Fruit fly (Drosophila melanogaster) whole organism, wandering third instar larva: Measurements from ENCODE around the gene GIIIspla2.

Source experiments
- Myc ChIP-seq: fragments of >200 bp; optimal IDR thresholded peaks from 2 replicates; lab custom pipeline; 2017
- h ChIP-seq: fragments of 200-800 bp; sonication (Bioruptor generic); optimal IDR thresholded peaks from 3 replicates; lab custom pipeline; 2016; ENCODE audit warnings: missing biosample characterization, mild to moderate bottlenecking, missing genetic modification characterization

DNA sequence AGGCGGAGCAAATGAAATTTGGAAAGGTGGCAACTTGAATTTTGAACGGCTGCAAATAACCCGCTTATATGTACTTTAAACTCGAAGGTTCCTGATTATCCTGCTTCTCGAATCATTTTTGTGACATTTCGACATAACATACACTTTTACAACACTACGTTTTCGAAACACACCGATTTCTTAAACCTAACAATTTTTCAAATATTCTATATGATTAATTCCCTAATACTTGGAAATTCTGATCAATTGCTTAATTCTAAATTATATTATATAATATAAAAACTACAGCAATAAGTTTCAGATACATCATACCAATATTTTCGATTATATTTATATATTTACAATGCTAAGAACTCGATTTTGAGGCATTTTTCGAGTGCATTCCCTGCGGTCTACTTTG lies 5.3 kb downstream of the GIIIspla2 start, which contains the start of gene CG10761:
- no peak for TF ChIP-seq h (GFP tag; lab: Kevin White, UChicago)
- no peak for TF ChIP-seq Myc
